Fruit fly (Drosophila melanogaster) whole organism, embryonic: ENCODE measurements around the gene Rbfox1.
A peak's percentile ranks its signal among the peaks of the same experiment; 100 is the strongest.

ENCODE experiments used
- B-H1 ChIP-seq: fragments of 200-800 bp; sonication (Bioruptor generic); IDR thresholded peaks from 3 replicates; pipeline ENCODE4 v1.3.6; 2022; ENCODE audit warnings: missing biosample characterization, missing genetic modification characterization
- Bgb ChIP-seq: fragments of 200-800 bp; sonication (Bioruptor generic); IDR thresholded peaks from 2 replicates; pipeline ENCODE4 v1.3.6; 2022; ENCODE audit warnings: missing biosample characterization, missing genetic modification characterization; ENCODE audit not compliant: partially characterized antibody
- CG10462 ChIP-seq: fragments of 200-800 bp; sonication (Bioruptor generic); optimal IDR thresholded peaks from 2 replicates; lab custom pipeline; 2016; ENCODE audit warnings: missing biosample characterization, missing genetic modification characterization
- CG12299 ChIP-seq: fragments of 200-800 bp; sonication (Bioruptor generic); optimal IDR thresholded peaks from 2 replicates; lab custom pipeline; 2018; ENCODE audit warnings: missing biosample characterization, mild to moderate bottlenecking, missing genetic modification characterization
- CG1647 ChIP-seq: fragments of 200-800 bp; sonication (Bioruptor generic); optimal IDR thresholded peaks from 3 replicates; lab custom pipeline; 2016; ENCODE audit warnings: missing biosample characterization, missing genetic modification characterization
- CG1832 ChIP-seq: fragments of 200-800 bp; sonication (Bioruptor generic); optimal IDR thresholded peaks from 2 replicates; lab custom pipeline; 2017; ENCODE audit warnings: missing biosample characterization, mild to moderate bottlenecking, missing genetic modification characterization, inconsistent platforms
- CG3065 ChIP-seq: fragments of 200-800 bp; sonication (Bioruptor generic); optimal IDR thresholded peaks from 2 replicates; lab custom pipeline; 2016; ENCODE audit warnings: missing biosample characterization, missing genetic modification characterization
- CG31224 ChIP-seq: fragments of 200-800 bp; sonication (Bioruptor generic); IDR thresholded peaks from 2 replicates; pipeline ENCODE4 v1.3.6; 2022; ENCODE audit warnings: missing biosample characterization, missing genetic modification characterization
- CG32772 ChIP-seq: fragments of 200-800 bp; sonication (Bioruptor generic); IDR thresholded peaks from 2 replicates; pipeline ENCODE4 v1.3.6; 2022; ENCODE audit warnings: missing biosample characterization, missing genetic modification characterization
- CG4282 ChIP-seq: fragments of 200-800 bp; sonication (Bioruptor generic); optimal IDR thresholded peaks from 2 replicates; lab custom pipeline; 2016; ENCODE audit warnings: missing biosample characterization, missing genetic modification characterization
- CG4404 ChIP-seq: fragments of 200-800 bp; sonication (Bioruptor generic); IDR thresholded peaks from 2 replicates; pipeline ENCODE4 v1.3.6; 2022; ENCODE audit warnings: missing biosample characterization, missing genetic modification characterization
- CG4854 ChIP-seq: fragments of 200-800 bp; sonication (Bioruptor generic); optimal IDR thresholded peaks from 2 replicates; lab custom pipeline; 2016; ENCODE audit warnings: missing biosample characterization, missing genetic modification characterization, inconsistent platforms
- CG8765 ChIP-seq: fragments of 200-800 bp; sonication (Bioruptor generic); IDR thresholded peaks from 2 replicates; pipeline ENCODE4 v1.3.6; 2022; ENCODE audit warnings: missing biosample characterization, missing genetic modification characterization
- CG9932 ChIP-seq: fragments of 200-800 bp; sonication (Bioruptor generic); IDR thresholded peaks from 2 replicates; pipeline ENCODE4 v1.3.6; 2022; ENCODE audit warnings: missing biosample characterization, missing genetic modification characterization
- Camta ChIP-seq: fragments of 200-800 bp; sonication (Bioruptor generic); optimal IDR thresholded peaks from 2 replicates; lab custom pipeline; 2016; ENCODE audit warnings: missing biosample characterization, missing genetic modification characterization
- CkIIα-i1 ChIP-seq: fragments of 200-800 bp; sonication (Bioruptor generic); IDR thresholded peaks from 2 replicates; pipeline ENCODE4 v1.3.6; 2022; ENCODE audit warnings: missing biosample characterization, missing genetic modification characterization
- Dad ChIP-seq: fragments of 200-800 bp; sonication (Bioruptor generic); optimal IDR thresholded peaks from 3 replicates; lab custom pipeline; 2016; ENCODE audit warnings: missing biosample characterization, missing genetic modification characterization
- Dbx ChIP-seq: fragments of 200-800 bp; sonication (Bioruptor generic); IDR thresholded peaks from 3 replicates; pipeline ENCODE4 v1.3.6; 2022; ENCODE audit warnings: missing biosample characterization, missing genetic modification characterization
- Dip3 ChIP-seq: fragments of 200-800 bp; sonication (Bioruptor generic); optimal IDR thresholded peaks from 3 replicates; lab custom pipeline; 2016; ENCODE audit warnings: missing biosample characterization, missing genetic modification characterization
- Doc2 ChIP-seq: fragments of 200-800 bp; sonication (Bioruptor generic); IDR thresholded peaks from 2 replicates; pipeline ENCODE4 v1.3.6; 2022; ENCODE audit warnings: missing biosample characterization, missing genetic modification characterization
- Dp ChIP-seq: fragments of 200-800 bp; sonication (Bioruptor generic); optimal IDR thresholded peaks from 2 replicates; lab custom pipeline; 2018; ENCODE audit warnings: missing biosample characterization, mild to moderate bottlenecking, missing genetic modification characterization, moderate library complexity
- Drgx ChIP-seq: fragments of 200-800 bp; sonication (Bioruptor generic); IDR thresholded peaks from 2 replicates; pipeline ENCODE4 v1.3.6; 2022; ENCODE audit warnings: missing biosample characterization, missing genetic modification characterization
- E2f2 ChIP-seq: fragments of 200-800 bp; sonication (Bioruptor generic); IDR thresholded peaks from 2 replicates; pipeline ENCODE4 v1.3.6; 2022; ENCODE audit warnings: missing biosample characterization, missing genetic modification characterization
- Gug ChIP-seq: fragments of 200-800 bp; sonication (Bioruptor generic); IDR thresholded peaks from 4 replicates; pipeline ENCODE4 v1.3.6; 2022; ENCODE audit warnings: missing biosample characterization, missing genetic modification characterization
- Med ChIP-seq: fragments of 200-800 bp; sonication (Bioruptor generic); peaks from one replicate; lab custom pipeline; 2016; ENCODE audit warnings: missing biosample characterization, missing genetic modification characterization, mild to moderate bottlenecking, inconsistent platforms, moderate library complexity
- NK7.1 ChIP-seq: fragments of 200-800 bp; sonication (Bioruptor generic); optimal IDR thresholded peaks from 3 replicates; lab custom pipeline; 2016; ENCODE audit warnings: missing biosample characterization, missing genetic modification characterization
- Opbp ChIP-seq: fragments of 200-800 bp; sonication (Bioruptor generic); IDR thresholded peaks from 3 replicates; pipeline ENCODE4 v1.3.6; 2022; ENCODE audit warnings: missing biosample characterization, missing genetic modification characterization; ENCODE audit not compliant: partially characterized antibody
- Optix ChIP-seq: fragments of 200-800 bp; sonication (Bioruptor generic); IDR thresholded peaks from 3 replicates; pipeline ENCODE4 v1.3.6; 2022; ENCODE audit warnings: missing biosample characterization, missing genetic modification characterization
- PHDP ChIP-seq: fragments of 200-800 bp; sonication (Bioruptor generic); optimal IDR thresholded peaks from 3 replicates; lab custom pipeline; 2018; ENCODE audit warnings: missing biosample characterization, mild to moderate bottlenecking, missing genetic modification characterization, moderate library complexity
- Spps ChIP-seq: fragments of 200-800 bp; sonication (Bioruptor generic); optimal IDR thresholded peaks from 2 replicates; lab custom pipeline; 2018; ENCODE audit warnings: missing biosample characterization, mild to moderate bottlenecking, missing genetic modification characterization
- Sry-β ChIP-seq: fragments of 200-800 bp; sonication (Bioruptor generic); optimal IDR thresholded peaks from 2 replicates; lab custom pipeline; 2018; ENCODE audit warnings: missing biosample characterization, mild to moderate bottlenecking, missing genetic modification characterization, moderate library complexity
- ac ChIP-seq: fragments of 200-800 bp; sonication (Bioruptor generic); optimal IDR thresholded peaks from 3 replicates; lab custom pipeline; 2017; ENCODE audit warnings: missing biosample characterization, mild to moderate bottlenecking, missing genetic modification characterization
- cwo ChIP-seq: fragments of 200-800 bp; sonication (Bioruptor generic); optimal IDR thresholded peaks from 3 replicates; lab custom pipeline; 2017; ENCODE audit warnings: missing biosample characterization, missing genetic modification characterization, mild to moderate bottlenecking, moderate library complexity, missing genetic modification reagents
- dimm ChIP-seq: fragments of 200-800 bp; sonication (Bioruptor generic); IDR thresholded peaks from 2 replicates; pipeline ENCODE4 v1.3.6; 2022; ENCODE audit warnings: missing biosample characterization, missing genetic modification characterization
- eve ChIP-seq, 2 experiments: fragments of >200 bp; optimal IDR thresholded peaks; 2 replicates each; lab custom pipeline; 2017; ENCODE audit warnings: missing biosample characterization in 2 of 2, missing genetic modification characterization in 2 of 2
- ftz-f1 ChIP-seq: fragments of 200-800 bp; sonication (Bioruptor generic); optimal IDR thresholded peaks from 2 replicates; lab custom pipeline; 2016; ENCODE audit warnings: missing biosample characterization, missing genetic modification characterization
- gce ChIP-seq: fragments of 200-800 bp; sonication (Bioruptor generic); IDR thresholded peaks from 3 replicates; pipeline ENCODE4 v1.3.6; 2022; ENCODE audit warnings: missing biosample characterization, missing genetic modification characterization
- odd ChIP-seq: fragments of 200-800 bp; sonication (Bioruptor generic); optimal IDR thresholded peaks from 2 replicates; lab custom pipeline; 2017; ENCODE audit warnings: missing biosample characterization, mild to moderate bottlenecking, missing genetic modification characterization
- phol ChIP-seq: fragments of 200-800 bp; sonication (Bioruptor generic); optimal IDR thresholded peaks from 3 replicates; lab custom pipeline; 2018; ENCODE audit warnings: missing biosample characterization, mild to moderate bottlenecking, missing genetic modification characterization, moderate library complexity
- pum ChIP-seq: fragments of 200-800 bp; sonication (Bioruptor generic); optimal IDR thresholded peaks from 2 replicates; lab custom pipeline; 2016; ENCODE audit warnings: missing biosample characterization, missing genetic modification characterization
- ranshi ChIP-seq: fragments of 200-800 bp; sonication (Bioruptor generic); IDR thresholded peaks from 2 replicates; pipeline ENCODE4 v1.3.6; 2022; ENCODE audit warnings: missing biosample characterization, missing genetic modification characterization
- sob ChIP-seq: fragments of 200-800 bp; sonication (Bioruptor generic); IDR thresholded peaks from 2 replicates; pipeline ENCODE4 v1.3.6; 2022; ENCODE audit warnings: missing biosample characterization, missing genetic modification characterization
- vnd ChIP-seq: fragments of 200-800 bp; sonication (Bioruptor generic); IDR thresholded peaks from 3 replicates; pipeline ENCODE4 v1.3.6; 2022; ENCODE audit warnings: missing biosample characterization, missing genetic modification characterization; ENCODE audit not compliant: partially characterized antibody

Gene Rbfox1

DNA sequence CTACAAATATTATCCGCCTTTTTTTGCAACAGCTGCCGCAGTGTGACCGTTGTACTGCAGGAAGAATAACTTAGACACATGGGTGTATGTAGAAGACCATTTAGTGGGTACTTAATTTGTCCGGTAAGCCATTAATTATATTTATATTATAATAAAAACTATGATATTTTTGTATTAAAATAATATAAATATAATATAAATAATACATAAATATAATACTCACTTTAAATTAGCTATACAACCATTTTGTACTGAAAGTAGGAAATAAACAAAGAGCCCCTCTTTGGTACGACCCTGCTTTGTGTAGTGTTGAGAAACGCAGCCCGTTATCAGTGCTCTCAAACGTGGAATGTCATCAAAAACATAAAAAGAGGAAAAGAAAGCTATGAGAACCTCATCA, 156.6 kb downstream of the Rbfox1 start, which contains the start of gene Cnep1r2 (continued):
- TF ChIP-seq Spps (tag; lab: Kevin White, UChicago) (peak; percentile 93), dimm (GFP tag; lab: Robert Waterston, UW) (peak; percentile 76), Med (peak; percentile 90), odd (GFP tag; lab: Kevin White, UChicago) (peak; percentile 92), vnd (GFP tag; lab: Robert Waterston, UW) (no peak), Sry-β (peak; percentile 65), CG4282 (no peak), CG3065 (peak; percentile 88), CG4404 (GFP tag; lab: Robert Waterston, UW) (peak; percentile 98), CG1647 (GFP tag; lab: Kevin White, UChicago) (peak; percentile 70), Drgx (GFP tag; lab: Robert Waterston, UW) (peak; percentile 92), CG31224 (peak; percentile 93), Dip3 (GFP tag; lab: Kevin White, UChicago) (peak; percentile 80), Opbp (GFP tag; lab: Robert Waterston, UW) (no peak), Doc2 (GFP tag; lab: Robert Waterston, UW) (peak; percentile 62), Dad (peak; percentile 36), gce (GFP tag; lab: Robert Waterston, UW) (peak; percentile 90), E2f2 (GFP tag; lab: Robert Waterston, UW) (peak; percentile 79), NK7.1 (GFP tag; lab: Kevin White, UChicago) (peak; percentile 47), sob (GFP tag; lab: Robert Waterston, UW) (peak; percentile 97), ranshi (peak; percentile 94), CkIIα-i1 (GFP tag; lab: Robert Waterston, UW) (peak; percentile 41; the same call in 1 of the 2 replicates), CG8765 (peak; percentile 89), Bgb (GFP tag; lab: Robert Waterston, UW) (no peak), CG9932 (GFP tag; lab: Robert Waterston, UW) (peak; percentile 97), Dp (GFP tag; lab: Kevin White, UChicago) (peak; percentile 37), CG4854 (GFP tag; lab: Kevin White, UChicago) (peak; percentile 61), cwo (peak; percentile 87), pum (GFP tag; lab: Kevin White, UChicago) (peak; percentile 78), CG12299 (tag; lab: Kevin White, UChicago) (peak; percentile 96), eve (GFP tag; optimal IDR thresholded peaks at IDR 0.05; lab: Kevin White, UChicago) (no peak), phol (tag; lab: Kevin White, UChicago) (peak; percentile 97), ftz-f1 (GFP tag; lab: Kevin White, UChicago) (no peak), PHDP (tag; lab: Kevin White, UChicago) (peak; percentile 97), ac (GFP tag; lab: Kevin White, UChicago) (peak; percentile 87), Camta (peak; percentile 34), Optix (peak; percentile 80; the same call in 2 of the 3 replicates), CG10462 (GFP tag; lab: Kevin White, UChicago) (peak; percentile 80), Gug (GFP tag; lab: Robert Waterston, UW) (peak; percentile 96), B-H1 (peak; percentile 93), CG32772 (GFP tag; lab: Robert Waterston, UW) (peak; percentile 97), CG1832 (no peak), Dbx (peak; percentile 93)
